Worm (Caenorhabditis elegans): ENCODE data around the gene T02C5.1.
A peak's percentile ranks its signal among the peaks of the same experiment; 100 is the strongest.

The T02C5.1 gene

ce11 chrX:2667779-2668178 lies 26.9 kb upstream of the T02C5.1 start, which contains the start of gene C09B7.2 (continued):
- TF ChIP-seq ceh-32 (tag; optimal IDR thresholded peaks at IDR 0.05; ENCODE audit: poor library complexity) (no peak), lin-38 (GFP tag; IDR thresholded peaks at IDR 0.05) (peak; percentile 20; the same call in 1 of the 2 replicates), R02D3.7 (tag; optimal IDR thresholded peaks at IDR 0.05) (no peak), nhr-42 (GFP tag; IDR thresholded peaks at IDR 0.05) (0 out of 2 replicates have a peak, but pooled peaks have one; percentile 10), jun-1 (tag; optimal IDR thresholded peaks at IDR 0.05) (peak; percentile 41), pqm-1 (tag; optimal IDR thresholded peaks at IDR 0.05) (no peak), snpc-4 (tag; optimal IDR thresholded peaks at IDR 0.05) (no peak), mxl-3 (GFP tag; optimal IDR thresholded peaks at IDR 0.05) (no peak), ceh-28 (tag; optimal IDR thresholded peaks at IDR 0.05) (peak; percentile 34), unc-62 (GFP tag; optimal IDR thresholded peaks at IDR 0.05 in 1 of 2) (peak in 1 of 2 experiments; percentile 51), unc-62 (tag; optimal IDR thresholded peaks at IDR 0.05) (no peak), D1046.2 (GFP tag; IDR thresholded peaks at IDR 0.05) (no peak), ces-1 (GFP tag; optimal IDR thresholded peaks at IDR 0.05) (peak; percentile 42), pha-4 (GFP tag; IDR thresholded peaks at IDR 0.05) (peak; percentile 33; the same call in 1 of the 2 replicates), pha-4 (tag; optimal IDR thresholded peaks at IDR 0.05) (peak; percentile 80), duxl-1 (tag; optimal IDR thresholded peaks at IDR 0.05; ENCODE audit: poor library complexity) (no peak), mdt-29 (GFP tag; IDR thresholded peaks at IDR 0.05) (no peak), dve-1 (tag; optimal IDR thresholded peaks at IDR 0.05; ENCODE audit: insufficient read depth) (peak; percentile 96), tra-1 (GFP tag; IDR thresholded peaks at IDR 0.05) (no peak), hlh-11 (tag; optimal IDR thresholded peaks at IDR 0.05) (peak; percentile 93), lim-7 (GFP tag; IDR thresholded peaks at IDR 0.05) (no peak), nhr-102 (tag; optimal IDR thresholded peaks at IDR 0.05) (peak; percentile 74), aha-1 (tag) (peak; percentile 58), hmg-1.1 (GFP tag; IDR thresholded peaks at IDR 0.05) (peak; percentile 75), mdl-1 (tag; optimal IDR thresholded peaks at IDR 0.05) (peak; percentile 91 to 98), Y105C5A.15 (GFP tag; IDR thresholded peaks at IDR 0.05) (no peak), dmd-6 (GFP tag; IDR thresholded peaks at IDR 0.05) (peak; percentile 58), dpl-1 (GFP tag; optimal IDR thresholded peaks at IDR 0.05) (peak; percentile 2), hif-1 (tag; optimal IDR thresholded peaks at IDR 0.05) (peak in 1 of 2 experiments; percentile 46), ztf-7 (tag; optimal IDR thresholded peaks at IDR 0.05) (peak; percentile 37), T20F7.1 (GFP tag; optimal IDR thresholded peaks at IDR 0.05) (no peak), nhr-6 (tag; optimal IDR thresholded peaks at IDR 0.05) (no peak), ctbp-1 (GFP tag; IDR thresholded peaks at IDR 0.05) (0 out of 2 replicates have a peak, but pooled peaks have one; percentile 28)

ce11 chrX:2673272-2673671 lies 21.5 kb upstream of the T02C5.1 start, which contains the start of gene ser-7:
Gene ser-7, plus strand, starts transcription at chrX:2673572.
- TF ChIP-seq set-16 (GFP tag; IDR thresholded peaks at IDR 0.05), result peak; percentile 56; the same call in 1 of the 2 replicates
- no peak for TF ChIP-seq unc-130 (GFP tag; optimal IDR thresholded peaks at IDR 0.05)
- TF ChIP-seq hmg-1.1 (GFP tag; IDR thresholded peaks at IDR 0.05), result 0 out of 2 replicates have a peak, but pooled peaks have one; percentile 15

ce11 chrX:2674514-2674913 lies 20.2 kb upstream of the T02C5.1 start:
- TF ChIP-seq unc-62 (GFP tag; optimal IDR thresholded peaks at IDR 0.05 in 1 of 2) (peak in 1 of 2 experiments; percentile 93), unc-62 (tag; optimal IDR thresholded peaks at IDR 0.05) (no peak), tra-1 (GFP tag; IDR thresholded peaks at IDR 0.05) (no peak)

- 0 out of 2 replicates have a peak, but pooled peaks have one; percentile 44 for TF ChIP-seq dmd-9 (GFP tag; IDR thresholded peaks at IDR 0.05)
- peak; percentile 56 for TF ChIP-seq set-16 (GFP tag; IDR thresholded peaks at IDR 0.05)
- no peak for TF ChIP-seq dve-1 (tag; optimal IDR thresholded peaks at IDR 0.05; ENCODE audit: insufficient read depth)
- peak; percentile 51 for TF ChIP-seq aha-1 (tag)
- TF ChIP-seq php-3 (GFP tag; IDR thresholded peaks at IDR 0.05), result no peak
These were observed 10.3 kb upstream of the T02C5.1 start for ce11 chrX:2684448-2684847.

All from whole organism, L4 larva.